Comparison of ENCODE assay signal across 6 worm cellular contexts in genomic region chrIII:3532035-3532434, ce11.
TF ChIP-seq lines count a peak whose summit lies in the region.

No protein-coding gene starts in this region.

TF ChIP-seq in whole organism, L1 larva, 84 proteins besides CTCF, POLR2A, EP300 and RAD21 (continued from another document and continues in another):
- TF ChIP-seq lsy-2 (tag; optimal IDR thresholded peaks at IDR 0.05; lab: Kevin White, UChicago) (peak; percentile 61 to 77), nhr-90 (tag; optimal IDR thresholded peaks at IDR 0.05; lab: Kevin White, UChicago; ENCODE audit: poor library complexity) (no peak), zag-1 (tag; optimal IDR thresholded peaks at IDR 0.05; lab: Kevin White, UChicago) (peak; percentile 15), unc-86 (tag; optimal IDR thresholded peaks at IDR 0.05; lab: Kevin White, UChicago) (peak; percentile 76), lir-3 (tag; optimal IDR thresholded peaks at IDR 0.05; lab: Kevin White, UChicago; ENCODE audit: poor library complexity) (peak; percentile 19), rnt-1 (tag; optimal IDR thresholded peaks at IDR 0.05; lab: Kevin White, UChicago) (no peak), nhr-85 (tag; lab: Kevin White, UChicago) (peak; percentile 75), blmp-1 (tag; optimal IDR thresholded peaks at IDR 0.05; lab: Kevin White, UChicago) (peak; percentile 52), mdl-1 (tag; optimal IDR thresholded peaks at IDR 0.05; lab: Kevin White, UChicago) (peak in 1 of 2 experiments; percentile 41), ama-1 (optimal IDR thresholded peaks at IDR 0.05; lab: Kevin White, UChicago) (peak; percentile 18), egl-13 (tag; optimal IDR thresholded peaks at IDR 0.05; lab: Kevin White, UChicago) (peak; percentile 37), fkh-10 (GFP tag; optimal IDR thresholded peaks at IDR 0.05; lab: Kevin White, UChicago) (peak; percentile 1), elt-3 (tag; optimal IDR thresholded peaks at IDR 0.05; lab: Kevin White, UChicago) (no peak), dpl-1 (GFP tag; optimal IDR thresholded peaks at IDR 0.05; lab: Kevin White, UChicago) (peak; percentile 5 to 52 (median 21)), aha-1 (tag; optimal IDR thresholded peaks at IDR 0.05; lab: Kevin White, UChicago) (no peak), lin-14 (GFP tag; optimal IDR thresholded peaks at IDR 0.05; lab: Kevin White, UChicago) (peak; percentile 92), nhr-71 (tag; optimal IDR thresholded peaks at IDR 0.05; lab: Kevin White, UChicago) (peak; percentile 69), ces-1 (GFP tag; optimal IDR thresholded peaks at IDR 0.05; lab: Kevin White, UChicago) (no peak), F16B12.6 (tag; optimal IDR thresholded peaks at IDR 0.05; lab: Kevin White, UChicago) (peak; percentile 18), lin-15B (tag; optimal IDR thresholded peaks at IDR 0.05; lab: Kevin White, UChicago) (no peak), mef-2 (tag; optimal IDR thresholded peaks at IDR 0.05; lab: Kevin White, UChicago) (no peak)

TF ChIP-seq in whole organism, L2 larva, 48 proteins besides CTCF, POLR2A, EP300 and RAD21 (continued from another document and continues in another):
- TF ChIP-seq dmd-4 (tag; optimal IDR thresholded peaks at IDR 0.05; lab: Kevin White, UChicago) (no peak), C34F6.9 (tag; optimal IDR thresholded peaks at IDR 0.05; lab: Kevin White, UChicago) (peak; percentile 92), sma-9 (GFP tag; optimal IDR thresholded peaks at IDR 0.05; lab: Kevin White, UChicago) (peak; percentile 68), sma-9 (tag; optimal IDR thresholded peaks at IDR 0.05; lab: Kevin White, UChicago) (no peak), mbf-1 (tag; optimal IDR thresholded peaks at IDR 0.05; lab: Kevin White, UChicago) (no peak), sma-3 (GFP tag; optimal IDR thresholded peaks at IDR 0.05; lab: Kevin White, UChicago) (no peak), ztf-11 (tag; optimal IDR thresholded peaks at IDR 0.05; lab: Kevin White, UChicago) (no peak), R02D3.7 (tag; optimal IDR thresholded peaks at IDR 0.05; lab: Kevin White, UChicago) (no peak), nhr-77 (tag; optimal IDR thresholded peaks at IDR 0.05; lab: Kevin White, UChicago) (no peak), zag-1 (tag; optimal IDR thresholded peaks at IDR 0.05; lab: Kevin White, UChicago) (peak; percentile 58), lin-11 (tag; optimal IDR thresholded peaks at IDR 0.05; lab: Kevin White, UChicago) (peak; percentile 57), elt-1 (tag; optimal IDR thresholded peaks at IDR 0.05; lab: Kevin White, UChicago) (no peak), crh-2 (tag; optimal IDR thresholded peaks at IDR 0.05; lab: Kevin White, UChicago) (peak; percentile 75), ztf-4 (tag; optimal IDR thresholded peaks at IDR 0.05; lab: Kevin White, UChicago) (no peak), ZK546.5 (tag; optimal IDR thresholded peaks at IDR 0.05; lab: Kevin White, UChicago) (no peak), mdl-1 (tag; optimal IDR thresholded peaks at IDR 0.05; lab: Kevin White, UChicago) (peak in 1 of 2 experiments; percentile 11), nhr-237 (tag; optimal IDR thresholded peaks at IDR 0.05; lab: Kevin White, UChicago) (no peak), mab-5 (tag; optimal IDR thresholded peaks at IDR 0.05; lab: Kevin White, UChicago) (peak; percentile 18), nhr-6 (tag; optimal IDR thresholded peaks at IDR 0.05; lab: Kevin White, UChicago) (peak; percentile 9), lin-13 (GFP tag; optimal IDR thresholded peaks at IDR 0.05; lab: Kevin White, UChicago) (peak; percentile 45), fos-1 (tag; optimal IDR thresholded peaks at IDR 0.05; lab: Kevin White, UChicago) (peak; percentile 47), nhr-129 (tag; optimal IDR thresholded peaks at IDR 0.05; lab: Kevin White, UChicago) (peak; percentile 91), alr-1 (tag; optimal IDR thresholded peaks at IDR 0.05; lab: Kevin White, UChicago) (no peak)

TF ChIP-seq in whole organism, L3 larva, 47 proteins besides CTCF, POLR2A, EP300 and RAD21 (continued from another document and continues in another):
- TF ChIP-seq nfya-1 (tag; optimal IDR thresholded peaks at IDR 0.05; lab: Kevin White, UChicago; ENCODE audit: insufficient read depth) (peak; percentile 86), hmg-11 (tag; optimal IDR thresholded peaks at IDR 0.05; lab: Kevin White, UChicago) (peak; percentile 92), nhr-12 (tag; optimal IDR thresholded peaks at IDR 0.05; lab: Kevin White, UChicago) (no peak), egl-5 (tag; optimal IDR thresholded peaks at IDR 0.05; lab: Kevin White, UChicago) (peak; percentile 21), ceh-16 (tag; optimal IDR thresholded peaks at IDR 0.05; lab: Kevin White, UChicago) (no peak), egl-27 (tag; optimal IDR thresholded peaks at IDR 0.05; lab: Kevin White, UChicago) (no peak), mdl-1 (tag; optimal IDR thresholded peaks at IDR 0.05; lab: Kevin White, UChicago) (no peak), ztf-4 (tag; optimal IDR thresholded peaks at IDR 0.05; lab: Kevin White, UChicago) (no peak), elt-3 (tag; optimal IDR thresholded peaks at IDR 0.05; lab: Kevin White, UChicago) (no peak), lin-15B (tag; optimal IDR thresholded peaks at IDR 0.05; lab: Kevin White, UChicago) (peak; percentile 57), nhr-77 (tag; optimal IDR thresholded peaks at IDR 0.05; lab: Kevin White, UChicago) (no peak), sea-2 (GFP tag; optimal IDR thresholded peaks at IDR 0.05; lab: Kevin White, UChicago) (no peak), tbx-2 (tag; optimal IDR thresholded peaks at IDR 0.05; lab: Kevin White, UChicago) (peak; percentile 1), nhr-237 (tag; optimal IDR thresholded peaks at IDR 0.05; lab: Kevin White, UChicago) (no peak), nhr-28 (tag; optimal IDR thresholded peaks at IDR 0.05; lab: Kevin White, UChicago) (no peak), zag-1 (tag; optimal IDR thresholded peaks at IDR 0.05; lab: Kevin White, UChicago) (no peak), unc-62 (GFP tag; optimal IDR thresholded peaks at IDR 0.05; lab: Kevin White, UChicago) (peak; percentile 46), ceh-28 (tag; optimal IDR thresholded peaks at IDR 0.05; lab: Kevin White, UChicago) (peak; percentile 72), lsy-12 (tag; optimal IDR thresholded peaks at IDR 0.05; lab: Kevin White, UChicago) (no peak), nhr-67 (tag; optimal IDR thresholded peaks at IDR 0.05; lab: Kevin White, UChicago) (no peak), elt-2 (tag; optimal IDR thresholded peaks at IDR 0.05; lab: Kevin White, UChicago) (peak; percentile 8), nhr-25 (tag; optimal IDR thresholded peaks at IDR 0.05; lab: Kevin White, UChicago) (no peak), nhr-43 (tag; optimal IDR thresholded peaks at IDR 0.05; lab: Kevin White, UChicago; ENCODE audit: poor library complexity, severe bottlenecking) (no peak), nhr-76 (tag; optimal IDR thresholded peaks at IDR 0.05; lab: Kevin White, UChicago) (no peak)

TF ChIP-seq in whole organism, L4 larva, 104 proteins besides CTCF, POLR2A, EP300 and RAD21 (continued from another document and continues in another):
- no peak for TF ChIP-seq lim-7 (GFP tag; IDR thresholded peaks at IDR 0.05; lab: Robert Waterston, UW)
- TF ChIP-seq ZK337.2 (GFP tag; IDR thresholded peaks at IDR 0.05; lab: Robert Waterston, UW), result no peak
- no peak for TF ChIP-seq lin-29 (GFP tag; IDR thresholded peaks at IDR 0.05; lab: Robert Waterston, UW)
- TF ChIP-seq T26A8.4 (GFP tag; IDR thresholded peaks at IDR 0.05; lab: Robert Waterston, UW), result no peak
- TF ChIP-seq ama-1 (optimal IDR thresholded peaks at IDR 0.05; lab: Kevin White, UChicago), result no peak
- TF ChIP-seq fos-1 (tag; optimal IDR thresholded peaks at IDR 0.05; lab: Kevin White, UChicago), result no peak
- no peak for TF ChIP-seq lin-1 (GFP tag; IDR thresholded peaks at IDR 0.05; lab: Robert Waterston, UW)
- no peak for TF ChIP-seq nhr-41 (GFP tag; IDR thresholded peaks at IDR 0.05; lab: Robert Waterston, UW)
- TF ChIP-seq duxl-1 (tag; optimal IDR thresholded peaks at IDR 0.05; lab: Kevin White, UChicago; ENCODE audit: poor library complexity), result no peak
- no peak for TF ChIP-seq ZK546.5 (tag; optimal IDR thresholded peaks at IDR 0.05; lab: Kevin White, UChicago)
- no peak for TF ChIP-seq Y105C5A.15 (GFP tag; IDR thresholded peaks at IDR 0.05; lab: Robert Waterston, UW)
- no peak for TF ChIP-seq pha-4 (GFP tag; IDR thresholded peaks at IDR 0.05; lab: Robert Waterston, UW)
- no peak for TF ChIP-seq pha-4 (tag; optimal IDR thresholded peaks at IDR 0.05; lab: Kevin White, UChicago)
- no peak for TF ChIP-seq spr-3 (GFP tag; optimal IDR thresholded peaks at IDR 0.05; lab: Kevin White, UChicago)
- TF ChIP-seq dpl-1 (GFP tag; optimal IDR thresholded peaks at IDR 0.05; lab: Kevin White, UChicago), result peak; percentile 31
- peak; percentile 57 to 62 for TF ChIP-seq lsy-2 (tag; optimal IDR thresholded peaks at IDR 0.05; lab: Kevin White, UChicago)
- no peak for TF ChIP-seq R02D3.7 (tag; optimal IDR thresholded peaks at IDR 0.05; lab: Kevin White, UChicago)
- no peak for TF ChIP-seq egl-27 (tag; optimal IDR thresholded peaks at IDR 0.05; lab: Kevin White, UChicago)
- TF ChIP-seq zip-2 (tag; optimal IDR thresholded peaks at IDR 0.05; lab: Kevin White, UChicago), result no peak
- TF ChIP-seq nhr-28 (tag; optimal IDR thresholded peaks at IDR 0.05; lab: Kevin White, UChicago), result peak; percentile 53
- TF ChIP-seq jun-1 (tag; optimal IDR thresholded peaks at IDR 0.05; lab: Kevin White, UChicago), result no peak
- no peak for TF ChIP-seq mxl-2 (GFP tag; conservative IDR thresholded peaks at IDR 0.05; lab: Robert Waterston, UW)
- no peak for TF ChIP-seq dmd-9 (GFP tag; IDR thresholded peaks at IDR 0.05; lab: Robert Waterston, UW)
- no peak for TF ChIP-seq nhr-77 (tag; optimal IDR thresholded peaks at IDR 0.05; lab: Kevin White, UChicago)
- no peak for TF ChIP-seq lin-39 (tag; optimal IDR thresholded peaks at IDR 0.05; lab: Kevin White, UChicago)
- no peak for TF ChIP-seq sdz-12 (GFP tag; optimal IDR thresholded peaks at IDR 0.05; lab: Kevin White, UChicago)

TF ChIP-seq in whole organism, late embryonic, 69 proteins besides CTCF, POLR2A, EP300 and RAD21 (continued from another document and continues in another):
- no peak for TF ChIP-seq unc-86 (tag; optimal IDR thresholded peaks at IDR 0.05; lab: Kevin White, UChicago)
- TF ChIP-seq fkh-6 (tag; optimal IDR thresholded peaks at IDR 0.05; lab: Kevin White, UChicago), result no peak
- peak; percentile 87 for TF ChIP-seq unc-55 (GFP tag; optimal IDR thresholded peaks at IDR 0.05; lab: Kevin White, UChicago)
- no peak for TF ChIP-seq ceh-2 (tag; optimal IDR thresholded peaks at IDR 0.05; lab: Kevin White, UChicago)
- no peak for TF ChIP-seq pha-4 (tag; optimal IDR thresholded peaks at IDR 0.05; lab: Kevin White, UChicago)
- no peak for TF ChIP-seq ceh-6 (GFP tag; optimal IDR thresholded peaks at IDR 0.05; lab: Kevin White, UChicago)
- TF ChIP-seq pag-3 (tag; optimal IDR thresholded peaks at IDR 0.05; lab: Kevin White, UChicago; ENCODE audit: borderline replicate concordance), result no peak
- no peak for TF ChIP-seq ceh-9 (tag; optimal IDR thresholded peaks at IDR 0.05; lab: Kevin White, UChicago)
- TF ChIP-seq ceh-34 (tag; optimal IDR thresholded peaks at IDR 0.05; lab: Kevin White, UChicago), result peak; percentile 21
- peak; percentile 69 for TF ChIP-seq tbx-2 (tag; optimal IDR thresholded peaks at IDR 0.05; lab: Kevin White, UChicago)
- TF ChIP-seq nfya-1 (tag; optimal IDR thresholded peaks at IDR 0.05; lab: Kevin White, UChicago), result peak; percentile 82
- TF ChIP-seq hlh-8 (tag; optimal IDR thresholded peaks at IDR 0.05; lab: Kevin White, UChicago), result no peak
- TF ChIP-seq lim-6 (tag; optimal IDR thresholded peaks at IDR 0.05; lab: Kevin White, UChicago), result no peak
- TF ChIP-seq ceh-48 (tag; optimal IDR thresholded peaks at IDR 0.05; lab: Kevin White, UChicago), result peak; percentile 72
- TF ChIP-seq hlh-13 (GFP tag; optimal IDR thresholded peaks at IDR 0.05; lab: Kevin White, UChicago), result no peak
- TF ChIP-seq sdc-2 (tag; optimal IDR thresholded peaks at IDR 0.05; lab: Kevin White, UChicago), result no peak
- no peak for TF ChIP-seq ama-1 (optimal IDR thresholded peaks at IDR 0.05; lab: Kevin White, UChicago)
- peak; percentile 35 for TF ChIP-seq rnt-1 (tag; optimal IDR thresholded peaks at IDR 0.05; lab: Kevin White, UChicago)
- TF ChIP-seq npax-4 (tag; optimal IDR thresholded peaks at IDR 0.05; lab: Kevin White, UChicago), result no peak
- peak; percentile 68 for TF ChIP-seq ref-2 (tag; optimal IDR thresholded peaks at IDR 0.05; lab: Kevin White, UChicago)
- peak; percentile 63 for TF ChIP-seq hlh-30 (tag; optimal IDR thresholded peaks at IDR 0.05; lab: Kevin White, UChicago; ENCODE audit: insufficient read depth)
- TF ChIP-seq odd-2 (tag; optimal IDR thresholded peaks at IDR 0.05; lab: Kevin White, UChicago), result no peak
- TF ChIP-seq ceh-24 (tag; optimal IDR thresholded peaks at IDR 0.05; lab: Kevin White, UChicago), result no peak
- TF ChIP-seq unc-42 (tag; optimal IDR thresholded peaks at IDR 0.05; lab: Kevin White, UChicago), result peak; percentile 68
- TF ChIP-seq syd-9 (tag; optimal IDR thresholded peaks at IDR 0.05; lab: Kevin White, UChicago), result no peak
- no peak for TF ChIP-seq ttx-3 (tag; optimal IDR thresholded peaks at IDR 0.05; lab: Kevin White, UChicago)
- TF ChIP-seq pat-9 (tag; optimal IDR thresholded peaks at IDR 0.05; lab: Kevin White, UChicago), result no peak
- peak; percentile 61 for TF ChIP-seq pax-1 (tag; optimal IDR thresholded peaks at IDR 0.05; lab: Kevin White, UChicago)

TF ChIP-seq in whole organism, mixed stage, embryonic, 35 proteins besides CTCF, POLR2A, EP300 and RAD21 (continued from another document):
- TF ChIP-seq lsy-2 (tag; optimal IDR thresholded peaks at IDR 0.05; lab: Kevin White, UChicago), result no peak
- TF ChIP-seq mls-2 (tag; optimal IDR thresholded peaks at IDR 0.05; lab: Kevin White, UChicago), result no peak
- TF ChIP-seq ceh-43 (GFP tag; optimal IDR thresholded peaks at IDR 0.05; lab: Kevin White, UChicago), result no peak
- peak; percentile 53 for TF ChIP-seq nhr-2 (tag; optimal IDR thresholded peaks at IDR 0.05; lab: Kevin White, UChicago)
- TF ChIP-seq flh-1 (GFP tag; optimal IDR thresholded peaks at IDR 0.05; lab: Kevin White, UChicago), result no peak
- peak; percentile 92 for TF ChIP-seq mep-1 (tag; optimal IDR thresholded peaks at IDR 0.05; lab: Kevin White, UChicago)
- no peak for TF ChIP-seq M03D4.4 (tag; optimal IDR thresholded peaks at IDR 0.05; lab: Kevin White, UChicago)
- no peak for TF ChIP-seq ceh-83 (GFP tag; optimal IDR thresholded peaks at IDR 0.05; lab: Kevin White, UChicago)
- no peak for TF ChIP-seq sptf-1 (tag; optimal IDR thresholded peaks at IDR 0.05; lab: Kevin White, UChicago)
- no peak for TF ChIP-seq bed-3 (GFP tag; optimal IDR thresholded peaks at IDR 0.05; lab: Kevin White, UChicago)
- no peak for TF ChIP-seq drap-1 (GFP tag; optimal IDR thresholded peaks at IDR 0.05; lab: Kevin White, UChicago)
- no peak for TF ChIP-seq sem-2 (GFP tag; optimal IDR thresholded peaks at IDR 0.05; lab: Kevin White, UChicago)
- TF ChIP-seq nhr-12 (tag; optimal IDR thresholded peaks at IDR 0.05; lab: Kevin White, UChicago), result no peak
- no peak for TF ChIP-seq lin-32 (GFP tag; optimal IDR thresholded peaks at IDR 0.05; lab: Kevin White, UChicago)
- peak; percentile 94 for TF ChIP-seq unc-120 (tag; optimal IDR thresholded peaks at IDR 0.05; lab: Kevin White, UChicago; ENCODE audit: poor library complexity, severe bottlenecking)
- TF ChIP-seq cnd-1 (tag; optimal IDR thresholded peaks at IDR 0.05; lab: Kevin White, UChicago), result no peak
- TF ChIP-seq tbx-8 (GFP tag; optimal IDR thresholded peaks at IDR 0.05; lab: Kevin White, UChicago), result peak; percentile 2
- peak; percentile 72 for TF ChIP-seq ham-2 (GFP tag; optimal IDR thresholded peaks at IDR 0.05; lab: Kevin White, UChicago)
TF ChIP-seq in whole organism, mixed stage, embryonic: peak in this region for 12.
